Worm (Caenorhabditis elegans): Measurements from ENCODE around the gene rbg-3.

DNA sequence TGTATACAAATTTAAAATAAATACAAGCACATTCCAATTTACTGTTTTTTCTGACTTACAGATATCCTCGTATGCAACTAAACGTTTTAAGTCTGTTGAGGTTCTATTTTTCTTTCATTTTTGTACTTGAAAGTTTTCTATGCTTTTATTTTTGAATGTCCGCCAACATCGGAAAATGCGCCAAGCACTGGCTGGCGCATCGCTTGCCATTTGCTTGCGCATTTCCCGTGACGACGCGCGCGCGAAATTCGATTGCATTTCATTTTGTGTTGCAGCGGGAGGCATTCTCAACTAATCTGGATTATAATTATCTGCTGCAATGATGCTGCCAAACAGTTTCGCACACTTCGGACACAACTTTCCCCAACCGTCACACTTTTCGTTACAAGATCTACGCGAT is 2.8 kb downstream of the rbg-3 start, which contains the start of gene fbxl-2:
- TF ChIP-seq alr-1 (tag; optimal IDR thresholded peaks at IDR 0.05) (no peak), ceh-82 (tag; optimal IDR thresholded peaks at IDR 0.05) (peak; percentile 88), fos-1 (tag; optimal IDR thresholded peaks at IDR 0.05) (peak; percentile 88), ztf-11 (tag; optimal IDR thresholded peaks at IDR 0.05) (peak; percentile 42), mab-5 (tag; optimal IDR thresholded peaks at IDR 0.05) (peak; percentile 91), R02D3.7 (tag; optimal IDR thresholded peaks at IDR 0.05) (peak; percentile 88), nhr-77 (tag; optimal IDR thresholded peaks at IDR 0.05) (peak; percentile 66), ZK546.5 (tag; optimal IDR thresholded peaks at IDR 0.05) (peak; percentile 76), ama-1 (optimal IDR thresholded peaks at IDR 0.05) (no peak), mdl-1 (tag; optimal IDR thresholded peaks at IDR 0.05) (peak in 1 of 2 experiments; percentile 71)
